Worm (Caenorhabditis elegans) whole organism, L1 larva: ENCODE measurements around the gene rsef-1.

Source experiments
- C16A3.4 ChIP-seq: fragments of 150-350 bp; optimal IDR thresholded peaks from 2 replicates; lab custom pipeline; 2014; ENCODE audit warnings: missing biosample characterization, missing genetic modification characterization
- C34B4.2 ChIP-seq: sonication (generic microtip); optimal IDR thresholded peaks from 2 replicates; lab custom pipeline; 2017; ENCODE audit warnings: mild to moderate bottlenecking, missing genetic modification characterization, missing compliant biosample characterization
- Y116A8C.19 ChIP-seq: sonication (generic microtip); optimal IDR thresholded peaks from 2 replicates; lab custom pipeline; 2016; ENCODE audit warnings: missing compliant biosample characterization, missing genetic modification characterization, borderline replicate concordance
- alr-1 ChIP-seq: fragments of 200-800 bp; sonication (Bioruptor generic); optimal IDR thresholded peaks from 2 replicates; lab custom pipeline; 2018; ENCODE audit warnings: borderline replicate concordance, mild to moderate bottlenecking, missing genetic modification characterization, missing compliant biosample characterization
- aly-2 ChIP-seq: fragments of 150-350 bp; optimal IDR thresholded peaks from 2 replicates; lab custom pipeline; 2014; ENCODE audit warnings: missing biosample characterization, missing genetic modification characterization
- blmp-1 ChIP-seq: fragments of 150-350 bp; optimal IDR thresholded peaks from 2 replicates; lab custom pipeline; 2014; ENCODE audit warnings: missing biosample characterization, missing genetic modification characterization
- ceh-82 ChIP-seq, 3 experiments: fragments of 150-350 bp in 1 of 3; sonication (generic microtip) in 2 of 3; optimal IDR thresholded peaks; 2 replicates each; lab custom pipeline; 2014 to 2017; ENCODE audit warnings: missing biosample characterization in 3 of 3, missing genetic modification characterization in 3 of 3
- ceh-88 ChIP-seq: fragments of 200-800 bp; sonication (Bioruptor generic); IDR thresholded peaks from 2 replicates; pipeline ENCODE4 v1.3.6; 2022; ENCODE audit warnings: missing genetic modification characterization, missing compliant biosample characterization
- ces-1 ChIP-seq: fragments of 150-350 bp; optimal IDR thresholded peaks from 2 replicates; lab custom pipeline; 2014; ENCODE audit warnings: missing biosample characterization, missing genetic modification reagents, missing genetic modification characterization
- efl-1 ChIP-seq, 4 experiments: fragments of 150-350 bp; optimal IDR thresholded peaks in 3 of 4; peaks in 1 of 4; 1 replicate in 1 of 4; 2 replicates in 3 of 4; lab custom pipeline; 2014; ENCODE audit warnings: missing biosample characterization in 2 of 4, missing genetic modification characterization in 2 of 4, missing genetic modification reagents in 2 of 4
- efl-3 ChIP-seq: fragments of 200-800 bp; sonication (Bioruptor generic); optimal IDR thresholded peaks from 2 replicates; lab custom pipeline; 2018; ENCODE audit warnings: mild to moderate bottlenecking, missing genetic modification characterization, missing compliant biosample characterization
- egl-13 ChIP-seq: sonication (generic microtip); optimal IDR thresholded peaks from 2 replicates; lab custom pipeline; 2016; ENCODE audit warnings: missing genotype, missing genetic modification reagents, missing genetic modification characterization, missing compliant biosample characterization
- elt-3 ChIP-seq, 6 experiments: fragments of 150-350 bp in 1 of 6; sonication (generic microtip); optimal IDR thresholded peaks; 2 replicates each; lab custom pipeline; 2017 to 2018; ENCODE audit warnings: missing biosample characterization in 6 of 6, missing genetic modification characterization in 6 of 6, inconsistent platforms in 1 of 6
- ets-5 ChIP-seq: fragments of 200-800 bp; sonication (Bioruptor generic); IDR thresholded peaks from 2 replicates; pipeline ENCODE4 v1.3.6; 2022; ENCODE audit warnings: missing genetic modification characterization, missing compliant biosample characterization
- grh-1 ChIP-seq: fragments of 200-800 bp; sonication (Bioruptor generic); IDR thresholded peaks from 2 replicates; pipeline ENCODE4 v1.3.6; 2022; ENCODE audit warnings: missing genetic modification reagents, missing genetic modification characterization, missing compliant biosample characterization
- hpl-2 ChIP-seq: fragments of 150-350 bp; optimal IDR thresholded peaks from 2 replicates; lab custom pipeline; 2014; ENCODE audit warnings: missing biosample characterization, missing genetic modification reagents, missing genetic modification characterization
- irx-1 ChIP-seq: sonication (generic microtip); optimal IDR thresholded peaks from 2 replicates; lab custom pipeline; 2016; ENCODE audit warnings: missing genetic modification characterization, missing compliant biosample characterization
- jun-1 ChIP-seq: fragments of 150-350 bp; optimal IDR thresholded peaks from 2 replicates; lab custom pipeline; 2014; ENCODE audit warnings: missing biosample characterization, missing genetic modification reagents, missing genetic modification characterization
- lin-14 ChIP-seq: fragments of 200-800 bp; sonication (Bioruptor generic); optimal IDR thresholded peaks from 2 replicates; lab custom pipeline; 2018; ENCODE audit warnings: mild to moderate bottlenecking, missing genetic modification characterization, moderate library complexity, missing compliant biosample characterization
- lin-35 ChIP-seq, 2 experiments: fragments of 150-350 bp; optimal IDR thresholded peaks; 2 replicates each; lab custom pipeline; 2014; ENCODE audit warnings: missing biosample characterization in 2 of 2, missing genetic modification characterization in 2 of 2, missing genetic modification reagents in 2 of 2
- lin-39 ChIP-seq: fragments of 150-350 bp; optimal IDR thresholded peaks from 2 replicates; lab custom pipeline; 2014; ENCODE audit warnings: missing biosample characterization, missing genetic modification reagents, missing genetic modification characterization
- mep-1 ChIP-seq: fragments of 150-350 bp; optimal IDR thresholded peaks from 2 replicates; lab custom pipeline; 2014; ENCODE audit warnings: missing biosample characterization, missing genetic modification characterization
- nhr-20 ChIP-seq: sonication (generic microtip); optimal IDR thresholded peaks from 2 replicates; lab custom pipeline; 2016; ENCODE audit warnings: mild to moderate bottlenecking, missing genetic modification characterization, missing compliant biosample characterization
- nhr-28 ChIP-seq: fragments of 150-350 bp; optimal IDR thresholded peaks from 2 replicates; lab custom pipeline; 2014; ENCODE audit warnings: missing biosample characterization, missing genetic modification characterization
- nhr-76 ChIP-seq: sonication (generic microtip); optimal IDR thresholded peaks from 2 replicates; lab custom pipeline; 2017; ENCODE audit warnings: missing biosample characterization, missing genetic modification characterization
- nhr-77 ChIP-seq: fragments of 150-350 bp; optimal IDR thresholded peaks from 2 replicates; lab custom pipeline; 2014; ENCODE audit warnings: missing biosample characterization, missing genetic modification characterization
- nhr-84 ChIP-seq: sonication (generic microtip); optimal IDR thresholded peaks from 2 replicates; lab custom pipeline; 2017; ENCODE audit warnings: missing biosample characterization, missing genetic modification characterization
- nhr-85 ChIP-seq: sonication (generic microtip); peaks from one replicate; lab custom pipeline; 2016; ENCODE audit warnings: missing genetic modification characterization, inconsistent platforms, missing compliant biosample characterization
- pax-3 ChIP-seq: fragments of 200-800 bp; sonication (Bioruptor generic); optimal IDR thresholded peaks from 2 replicates; lab custom pipeline; 2018; ENCODE audit warnings: mild to moderate bottlenecking, missing genetic modification characterization, moderate library complexity, missing compliant biosample characterization
- rnt-1 ChIP-seq: sonication (generic microtip); optimal IDR thresholded peaks from 2 replicates; lab custom pipeline; 2016; ENCODE audit warnings: mild to moderate bottlenecking, missing genetic modification characterization, moderate library complexity, missing compliant biosample characterization
- skn-1 ChIP-seq: fragments of 150-350 bp; optimal IDR thresholded peaks from 2 replicates; lab custom pipeline; 2014; ENCODE audit warnings: missing biosample characterization, missing genetic modification characterization
- snpc-4 ChIP-seq: fragments of 150-350 bp; optimal IDR thresholded peaks from 2 replicates; lab custom pipeline; 2014; ENCODE audit warnings: missing biosample characterization, missing genetic modification characterization
- sox-4 ChIP-seq: sonication (generic microtip); optimal IDR thresholded peaks from 2 replicates; lab custom pipeline; 2016; ENCODE audit warnings: missing genetic modification characterization, missing compliant biosample characterization
- sptf-1 ChIP-seq: fragments of 150-350 bp; optimal IDR thresholded peaks from 2 replicates; lab custom pipeline; 2014; ENCODE audit warnings: missing biosample characterization, missing genetic modification characterization
- sup-37 ChIP-seq: fragments of 200-800 bp; sonication (Bioruptor generic); optimal IDR thresholded peaks from 2 replicates; lab custom pipeline; 2018; ENCODE audit warnings: mild to moderate bottlenecking, missing genetic modification characterization, missing compliant biosample characterization
- swsn-7 ChIP-seq: sonication (generic microtip); optimal IDR thresholded peaks from 2 replicates; lab custom pipeline; 2016; ENCODE audit warnings: missing genetic modification characterization, missing compliant biosample characterization
- tlp-1 ChIP-seq: fragments of 150-350 bp; optimal IDR thresholded peaks from 2 replicates; lab custom pipeline; 2014; ENCODE audit warnings: missing biosample characterization, missing genetic modification characterization
- unc-130 ChIP-seq: fragments of 150-350 bp; optimal IDR thresholded peaks from 2 replicates; lab custom pipeline; 2017; ENCODE audit warnings: missing biosample characterization, missing genetic modification characterization, inconsistent platforms
- unc-86 ChIP-seq: sonication (generic microtip); optimal IDR thresholded peaks from 2 replicates; lab custom pipeline; 2016; ENCODE audit warnings: missing genetic modification characterization, missing compliant biosample characterization
- vab-15 ChIP-seq: sonication (generic microtip); optimal IDR thresholded peaks from 2 replicates; lab custom pipeline; 2017; ENCODE audit warnings: missing genotype, mild to moderate bottlenecking, missing genetic modification characterization, missing compliant biosample characterization
- zag-1 ChIP-seq: fragments of 150-350 bp; optimal IDR thresholded peaks from 2 replicates; lab custom pipeline; 2014; ENCODE audit warnings: missing biosample characterization, missing genetic modification characterization
- zip-4 ChIP-seq: fragments of 200-800 bp; sonication (Bioruptor generic); optimal IDR thresholded peaks from 2 replicates; lab custom pipeline; 2018; ENCODE audit warnings: mild to moderate bottlenecking, missing genetic modification characterization, moderate library complexity, missing compliant biosample characterization
- ztf-11 ChIP-seq, 2 experiments: sonication (generic microtip); optimal IDR thresholded peaks; 2 replicates each; lab custom pipeline; 2016 to 2017; ENCODE audit warnings: missing genetic modification characterization in 2 of 2, missing biosample characterization in 1 of 2, missing compliant biosample characterization in 1 of 2
- ztf-4 ChIP-seq: fragments of 150-350 bp; optimal IDR thresholded peaks from 2 replicates; lab custom pipeline; 2014; ENCODE audit warnings: missing biosample characterization, missing genetic modification characterization

Gene rsef-1

DNA sequence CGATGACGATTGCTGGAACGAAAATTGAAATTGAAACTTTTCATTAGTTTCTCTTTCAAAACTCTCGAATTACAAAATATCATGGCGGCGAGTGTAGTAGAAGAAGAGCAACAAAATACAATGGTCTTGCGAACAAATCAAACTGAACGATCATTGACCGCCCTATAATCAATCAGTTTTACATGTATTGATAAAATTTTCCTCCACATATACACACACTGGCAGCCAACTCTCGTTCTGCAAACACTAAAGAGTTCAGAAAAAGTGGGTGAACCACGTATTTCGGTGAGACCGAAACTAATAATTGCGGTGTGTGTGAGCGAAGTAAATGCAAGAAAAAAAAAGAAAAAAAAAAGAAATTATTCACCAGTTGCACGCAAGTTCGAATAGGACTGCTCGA is 12.0 kb downstream of the rsef-1 start:
- peak; percentile 31 for TF ChIP-seq nhr-85
- no peak for TF ChIP-seq rnt-1 (tag; lab: Kevin White, UChicago)
- TF ChIP-seq nhr-28 (tag; lab: Kevin White, UChicago) = no peak
- TF ChIP-seq alr-1 (tag; lab: Kevin White, UChicago) = no peak
- TF ChIP-seq C16A3.4 = no peak
- TF ChIP-seq pax-3 (tag; lab: Kevin White, UChicago) = no peak
- TF ChIP-seq efl-3 (GFP tag; lab: Kevin White, UChicago) = no peak
- TF ChIP-seq nhr-77 (tag; lab: Kevin White, UChicago) = no peak
- TF ChIP-seq, all 84 proteins: peak for 1

DNA sequence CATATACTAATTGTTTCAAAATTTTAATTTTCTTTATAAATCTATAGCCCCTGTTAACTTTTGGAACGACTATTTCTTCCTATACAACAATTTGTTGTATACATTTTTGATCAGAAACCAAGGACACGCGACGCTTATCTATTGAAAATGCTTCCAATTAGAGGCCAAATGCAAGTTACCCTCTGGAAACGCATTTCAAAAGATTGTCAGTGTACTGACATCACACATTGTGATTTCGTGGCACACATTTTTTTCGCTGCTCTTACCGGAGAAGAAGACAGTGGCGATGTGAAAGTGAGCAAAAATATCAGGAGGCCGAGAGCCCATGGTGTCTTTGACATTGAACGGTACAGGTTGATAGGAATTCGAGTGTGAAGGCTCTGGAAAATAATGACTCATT is 13.7 kb downstream of the rsef-1 start, which contains the start of gene cnnm-3:
Gene cnnm-3, minus strand, starts transcription at position 382 of the 400 bp plus-strand sequence.
- TF ChIP-seq snpc-4 (tag; lab: Kevin White, UChicago) = no peak
- no peak for TF ChIP-seq ets-5 (GFP tag; lab: Robert Waterston, UW)
- TF ChIP-seq elt-3 (tag; optimal IDR thresholded peaks at IDR 0.05; lab: Kevin White, UChicago) = no peak
- TF ChIP-seq sox-4 (tag; lab: Kevin White, UChicago) = no peak
- no peak for TF ChIP-seq mep-1
- no peak for TF ChIP-seq skn-1
- TF ChIP-seq blmp-1 (tag; lab: Kevin White, UChicago) = no peak
- no peak for TF ChIP-seq ztf-4
- no peak for TF ChIP-seq ztf-11 (tag; optimal IDR thresholded peaks at IDR 0.05; lab: Kevin White, UChicago)
- TF ChIP-seq jun-1 (tag; lab: Kevin White, UChicago) = no peak
- TF ChIP-seq tlp-1 (tag; lab: Kevin White, UChicago) = no peak
- no peak for TF ChIP-seq ceh-88 (GFP tag; lab: Robert Waterston, UW)
- no peak for TF ChIP-seq zip-4 (GFP tag; lab: Kevin White, UChicago)

DNA sequence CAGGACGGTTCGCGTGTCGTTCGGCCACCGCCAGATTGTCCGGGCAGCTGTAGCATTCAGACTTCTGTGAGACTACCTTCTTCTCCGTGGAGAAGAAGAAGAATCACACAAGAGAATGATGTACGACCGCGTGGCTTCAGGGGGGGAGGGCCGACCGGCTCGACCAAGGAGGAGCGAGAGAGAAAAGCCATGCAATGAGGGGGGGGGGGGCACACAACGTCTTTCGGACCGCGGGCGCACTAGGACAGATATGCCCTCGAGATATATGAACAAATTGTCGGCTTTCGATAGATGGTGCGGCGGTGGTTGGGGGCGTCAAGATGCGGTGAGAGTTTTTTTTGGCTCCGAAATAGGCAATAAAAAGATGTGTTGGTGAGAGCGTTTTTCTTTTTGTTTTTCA is 18.6 kb downstream of the rsef-1 start:
- TF ChIP-seq ces-1 = no peak
- TF ChIP-seq irx-1 (tag; lab: Kevin White, UChicago) = no peak
- TF ChIP-seq lin-14 (GFP tag; lab: Kevin White, UChicago) = peak; percentile 62
- TF ChIP-seq efl-1 (optimal IDR thresholded peaks at IDR 0.05; lab: Kevin White, UChicago) = no peak
- TF ChIP-seq efl-1 (GFP tag; optimal IDR thresholded peaks at IDR 0.05 in 1 of 2; lab: Kevin White, UChicago) = peak in 1 of 2 experiments; percentile 72
- peak; percentile 6 for TF ChIP-seq rnt-1 (tag; lab: Kevin White, UChicago)
- TF ChIP-seq sup-37 = no peak
- TF ChIP-seq sptf-1 (tag; lab: Kevin White, UChicago) = no peak

DNA sequence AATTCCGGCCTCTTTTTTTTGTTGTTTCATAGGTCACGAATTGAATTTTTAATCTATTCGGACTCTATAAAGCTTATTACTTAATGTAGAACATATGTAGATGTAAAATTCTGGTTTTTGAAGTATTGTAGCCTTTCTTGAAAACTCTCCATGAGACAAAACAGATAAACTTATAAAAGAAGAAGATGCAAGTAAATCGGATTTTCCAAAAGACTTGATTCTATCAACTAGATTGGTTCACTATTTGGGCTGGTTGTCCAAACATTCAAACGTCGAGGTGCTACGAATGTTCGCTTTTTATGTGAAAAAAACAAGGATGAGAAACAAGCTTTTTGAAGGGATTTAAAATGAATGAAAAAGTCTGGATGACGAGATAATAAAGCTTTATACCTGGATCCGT is 19.2 kb downstream of the rsef-1 start:
- TF ChIP-seq lin-35 (GFP tag; optimal IDR thresholded peaks at IDR 0.05; lab: Kevin White, UChicago) (no peak), ces-1 (peak; percentile 15), lin-14 (GFP tag; lab: Kevin White, UChicago) (peak; percentile 20)
- TF ChIP-seq, all 84 proteins: peak for 2

DNA sequence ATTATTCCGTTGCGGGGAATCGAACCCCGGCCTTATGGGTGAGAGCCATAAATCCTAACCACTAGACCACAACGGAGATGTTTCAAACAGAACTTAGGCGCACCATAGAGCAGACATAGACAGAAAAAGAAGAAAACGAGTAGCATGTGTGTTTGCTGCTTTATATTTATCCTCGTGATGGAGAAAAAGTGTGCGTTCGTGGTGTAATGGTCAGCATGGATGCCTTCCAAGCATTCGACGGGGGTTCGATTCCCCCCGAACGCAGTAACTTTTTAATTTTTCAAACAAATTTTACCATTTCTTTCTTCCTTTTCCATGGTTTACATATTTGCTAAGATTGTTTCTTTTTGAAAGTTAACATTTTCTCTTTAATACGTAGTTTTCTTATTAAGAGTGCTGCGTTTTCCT is 23.2 kb downstream of the rsef-1 start:
- TF ChIP-seq nhr-20 (peak; percentile 94), Y116A8C.19 (no peak), ceh-82 (tag; optimal IDR thresholded peaks at IDR 0.05; lab: Kevin White, UChicago) (peak; percentile 79 to 89 (median 86)), lin-39 (peak; percentile 87), skn-1 (peak; percentile 79), aly-2 (peak; percentile 96), unc-86 (peak; percentile 87), hpl-2 (GFP tag; lab: Kevin White, UChicago) (peak; percentile 80), C34B4.2 (no peak), zag-1 (tag; lab: Kevin White, UChicago) (no peak), vab-15 (tag; lab: Kevin White, UChicago) (no peak), nhr-76 (tag; lab: Kevin White, UChicago) (peak; percentile 72), nhr-84 (tag; lab: Kevin White, UChicago) (no peak), C16A3.4 (peak; percentile 90), ceh-88 (GFP tag; lab: Robert Waterston, UW) (peak; percentile 93), grh-1 (GFP tag; lab: Robert Waterston, UW) (peak; percentile 83), blmp-1 (tag; lab: Kevin White, UChicago) (no peak), unc-130 (tag; lab: Kevin White, UChicago) (peak; percentile 72), lin-14 (GFP tag; lab: Kevin White, UChicago) (peak; percentile 92), efl-1 (optimal IDR thresholded peaks at IDR 0.05; lab: Kevin White, UChicago) (peak; percentile 53 to 59), efl-1 (GFP tag; optimal IDR thresholded peaks at IDR 0.05 in 1 of 2; lab: Kevin White, UChicago) (peak; percentile 19 to 95), ets-5 (GFP tag; lab: Robert Waterston, UW) (no peak), nhr-77 (tag; lab: Kevin White, UChicago) (peak; percentile 93), sox-4 (tag; lab: Kevin White, UChicago) (peak; percentile 87), swsn-7 (peak; percentile 94), nhr-85 (peak; percentile 92), egl-13 (tag; lab: Kevin White, UChicago) (peak; percentile 92)
